Fruit fly (Drosophila melanogaster): ENCODE results near the gene glu.

Gene glu

dm6 chr2L:16727578-16728023 lies 10.6 kb downstream of the glu start, which contains the start of gene VhaSFD:
Gene VhaSFD (minus strand): TSS chr2L:16727826.
- peak; percentile 44 for TF ChIP-seq CG17801 (GFP tag; optimal IDR thresholded peaks at IDR 0.05; ENCODE audit: partially characterized antibody)

DNA sequence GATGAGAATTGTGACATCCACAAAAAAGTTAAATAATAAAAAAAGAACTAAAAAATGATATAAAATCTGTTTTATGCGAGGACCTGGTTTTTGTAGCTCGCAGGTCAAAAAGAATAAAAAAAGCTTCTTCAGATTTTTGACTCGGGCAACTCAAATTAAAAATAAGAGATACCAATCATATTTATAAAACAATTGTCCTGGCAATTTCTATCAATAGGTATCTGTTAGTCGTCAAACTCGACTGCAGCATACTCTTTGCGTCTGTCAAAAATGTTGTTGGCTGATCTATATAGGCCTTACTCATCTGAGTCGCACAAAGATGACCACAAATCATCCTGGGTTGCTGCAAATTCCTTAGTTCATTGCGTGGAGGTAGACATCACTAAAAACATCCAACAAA lies 15.6 kb downstream of the glu start:
- TF ChIP-seq CG17801 (GFP tag; optimal IDR thresholded peaks at IDR 0.05; ENCODE audit: partially characterized antibody) = no peak

DNA sequence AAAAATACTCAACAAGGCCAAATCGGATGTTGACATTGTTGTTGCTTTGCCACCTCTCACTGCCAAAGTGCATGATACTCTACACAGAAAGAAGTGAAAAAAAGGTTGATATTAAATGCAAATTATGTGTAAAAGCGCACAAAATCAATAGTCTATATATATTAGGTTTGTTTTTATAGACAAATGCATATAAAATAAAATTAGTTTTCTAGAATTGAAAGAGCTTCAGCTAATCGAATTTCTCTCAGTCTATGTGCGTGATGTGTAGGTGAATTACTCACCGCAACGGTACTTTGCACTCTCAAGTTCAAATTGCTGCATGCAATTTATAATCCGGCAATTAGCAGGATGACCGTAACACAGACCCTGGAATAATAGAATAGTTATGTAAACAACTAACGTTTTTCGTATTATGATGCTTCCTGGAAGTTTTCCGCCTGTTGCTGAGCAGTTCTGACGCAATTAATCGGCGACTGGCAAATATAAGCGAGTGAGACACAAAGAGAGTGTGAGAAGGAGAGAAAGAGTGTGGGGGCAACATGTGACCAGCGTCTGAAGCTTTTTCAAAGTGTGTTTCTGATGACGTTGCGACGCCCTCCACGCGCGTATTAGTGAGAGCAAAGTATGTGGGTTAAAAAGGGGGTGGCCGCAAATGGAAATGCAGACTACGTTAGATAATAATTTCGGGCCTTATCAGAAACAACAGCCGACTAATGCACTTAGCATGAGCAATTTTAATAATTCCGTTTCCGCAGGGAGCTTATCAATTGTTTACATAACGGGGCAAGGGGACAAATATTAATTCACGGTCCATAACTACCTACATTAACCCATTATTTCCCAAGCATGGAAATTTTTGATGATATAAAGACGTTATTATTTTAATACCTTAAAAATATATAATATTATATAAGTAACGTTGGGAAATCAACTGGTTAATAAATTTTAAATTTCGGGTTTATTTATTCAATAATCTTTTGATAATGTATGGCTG lies 17.2 kb downstream of the glu start:
- TF ChIP-seq CG17801 (GFP tag; optimal IDR thresholded peaks at IDR 0.05; ENCODE audit: partially characterized antibody) = peak; percentile 97

- TF ChIP-seq CG17801 (GFP tag; optimal IDR thresholded peaks at IDR 0.05; ENCODE audit: partially characterized antibody) = peak; percentile 19
Measured at dm6 chr2L:16719643-16720515, 18.3 kb downstream of the glu start, which contains the start of gene Cyt-c-p. Gene Cyt-c-p (plus strand): TSS chr2L:16719932.

dm6 chr2L:16718446-16719173 lies 19.6 kb downstream of the glu start:
- no peak for TF ChIP-seq CG17801 (GFP tag; optimal IDR thresholded peaks at IDR 0.05; ENCODE audit: partially characterized antibody)

DNA sequence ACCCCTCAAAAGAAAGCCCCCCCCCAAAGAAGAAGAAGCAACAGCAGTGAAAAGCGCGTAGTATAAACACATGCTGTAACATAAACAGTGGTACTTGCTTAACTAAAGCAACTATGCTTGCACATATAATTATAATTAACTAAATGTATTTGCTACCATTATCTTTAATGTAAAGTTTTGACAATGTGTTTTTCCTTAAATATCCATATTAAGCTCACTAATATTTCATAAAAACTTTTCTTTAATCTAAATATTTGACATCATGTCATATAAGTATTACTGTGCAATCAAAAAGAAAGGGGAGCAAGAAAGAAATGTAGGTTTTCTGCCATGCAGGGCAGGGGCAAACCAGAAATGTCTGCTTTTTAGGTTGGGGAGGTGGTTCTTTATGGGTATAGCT lies 21.4 kb downstream of the glu start:
- no peak for TF ChIP-seq CG17801 (GFP tag; optimal IDR thresholded peaks at IDR 0.05; ENCODE audit: partially characterized antibody)

DNA sequence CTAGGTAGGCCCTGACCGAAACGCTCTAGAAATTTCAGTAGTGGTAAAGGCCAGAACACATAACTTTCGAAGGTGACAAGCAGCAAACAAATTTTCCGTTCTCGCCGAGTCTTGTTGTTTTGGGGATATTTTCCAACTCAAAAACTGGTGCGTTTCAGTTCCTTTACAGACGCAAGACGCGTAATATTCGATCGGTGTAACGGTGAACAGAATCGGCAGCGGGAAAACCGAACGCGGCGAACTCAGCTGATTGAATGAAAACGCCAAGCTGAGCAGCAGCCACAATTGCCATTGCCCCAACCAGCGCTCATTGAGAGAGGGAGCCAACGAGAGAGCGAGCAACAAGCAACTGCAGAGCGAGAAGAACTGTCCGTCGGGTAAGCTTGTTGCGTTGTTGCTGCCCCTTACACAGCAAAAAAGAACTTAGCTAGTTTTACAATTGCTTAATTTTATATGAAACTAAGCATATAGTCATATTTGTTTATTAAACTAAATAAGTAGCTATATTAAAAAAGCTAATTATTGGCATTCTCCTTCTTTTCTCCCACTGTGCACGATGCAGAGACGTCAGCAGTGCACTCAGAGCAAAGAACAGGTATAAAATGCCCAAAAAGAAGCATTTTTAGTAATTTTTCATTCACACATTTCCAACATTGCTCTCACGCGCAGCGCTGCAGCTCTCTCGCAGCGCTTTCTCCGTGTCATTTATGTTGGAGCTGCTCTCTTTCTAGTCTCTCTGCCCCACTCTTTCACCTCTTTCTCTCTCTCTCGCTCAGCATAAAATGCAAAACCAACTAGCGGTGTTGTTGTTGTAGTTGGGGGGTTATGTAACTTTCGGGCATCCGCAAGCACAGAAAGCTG lies 22.1 kb downstream of the glu start, which contains the start of the genes Cyt-c-d and CG31808:
Gene Cyt-c-d (plus strand): TSS at position 51 of the 861 bp plus-strand sequence.
Gene CG31808 (minus strand): TSS at position 355 of the 861 bp plus-strand sequence.
- peak; percentile 90 for TF ChIP-seq CG17801 (GFP tag; optimal IDR thresholded peaks at IDR 0.05; ENCODE audit: partially characterized antibody)

DNA sequence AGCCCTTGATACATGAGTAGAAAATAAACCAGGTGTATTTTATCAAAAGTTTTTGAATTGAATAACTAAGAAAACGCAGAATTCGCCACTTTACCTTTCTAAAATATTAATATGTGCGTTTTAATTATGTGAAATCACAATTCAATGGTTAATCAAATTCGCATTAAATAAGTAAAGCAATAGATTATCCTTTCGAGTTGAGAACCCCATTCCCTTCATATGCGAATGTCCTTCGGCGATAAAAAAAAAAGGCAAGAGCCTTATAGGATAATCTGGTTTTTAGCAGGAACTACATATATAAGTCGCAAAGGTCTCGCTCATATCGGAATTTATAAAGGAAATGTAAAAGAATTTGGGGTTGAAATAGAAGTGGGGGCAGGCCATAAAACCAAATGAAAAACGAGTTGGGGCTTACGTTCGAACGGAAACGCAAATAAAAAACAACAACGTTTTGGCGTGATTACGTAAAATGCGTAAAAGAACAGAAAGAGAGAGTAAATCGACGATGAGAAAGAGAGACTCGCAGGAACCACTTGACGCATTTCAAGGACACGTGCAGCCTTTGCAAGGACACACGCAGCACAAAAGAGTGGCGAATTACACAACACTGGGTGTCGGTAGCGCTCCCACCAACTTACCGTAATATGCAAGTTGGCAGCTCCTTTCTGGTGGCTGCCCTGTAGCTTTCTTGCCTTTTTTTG lies 22.9 kb downstream of the glu start:
- no peak for TF ChIP-seq CG17801 (GFP tag; optimal IDR thresholded peaks at IDR 0.05; ENCODE audit: partially characterized antibody)

DNA sequence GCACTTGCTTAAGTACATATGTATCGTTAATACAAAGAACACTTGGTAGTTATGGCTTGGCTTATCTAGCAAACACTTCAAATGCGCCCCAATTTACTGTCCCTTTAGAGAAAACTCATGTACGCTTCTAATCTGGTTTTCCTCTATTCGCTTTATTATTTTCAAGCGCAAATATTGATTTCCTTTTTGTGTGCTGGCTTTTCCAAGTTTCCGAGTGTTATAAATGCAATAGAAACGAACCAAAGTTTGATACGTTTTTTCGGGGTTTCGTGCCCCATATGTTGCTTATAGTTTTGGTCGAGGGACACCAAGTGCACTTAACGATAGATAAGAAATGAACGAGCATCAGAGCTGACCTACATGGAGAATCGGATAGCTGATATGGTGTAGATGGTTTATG lies 24.3 kb downstream of the glu start:
- TF ChIP-seq CG17801 (GFP tag; optimal IDR thresholded peaks at IDR 0.05; ENCODE audit: partially characterized antibody) = no peak

DNA sequence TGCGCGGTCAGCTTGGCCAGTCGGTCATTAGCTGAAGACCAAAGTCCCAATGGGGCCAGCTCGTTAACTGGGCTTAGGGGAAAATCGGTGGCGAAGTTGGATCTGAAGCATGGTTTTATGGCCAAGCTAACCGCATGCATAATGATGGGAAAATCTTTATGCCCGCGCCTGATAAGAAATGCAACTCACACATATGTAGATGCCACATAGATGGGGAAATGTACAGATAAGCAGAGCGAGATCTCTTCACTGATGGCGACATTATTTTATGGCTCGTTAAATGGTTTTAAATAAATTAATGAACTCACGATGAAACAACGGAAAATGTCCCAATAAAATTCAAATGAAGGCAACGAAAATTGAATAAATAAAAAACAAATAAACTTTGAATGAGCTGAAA lies 26.3 kb downstream of the glu start:
- TF ChIP-seq CG17801 (GFP tag; optimal IDR thresholded peaks at IDR 0.05; ENCODE audit: partially characterized antibody) = no peak

- TF ChIP-seq CG17801 (GFP tag; optimal IDR thresholded peaks at IDR 0.05; ENCODE audit: partially characterized antibody) = no peak
Measured at dm6 chr2L:16710677-16711076, 27.5 kb downstream of the glu start.

DNA sequence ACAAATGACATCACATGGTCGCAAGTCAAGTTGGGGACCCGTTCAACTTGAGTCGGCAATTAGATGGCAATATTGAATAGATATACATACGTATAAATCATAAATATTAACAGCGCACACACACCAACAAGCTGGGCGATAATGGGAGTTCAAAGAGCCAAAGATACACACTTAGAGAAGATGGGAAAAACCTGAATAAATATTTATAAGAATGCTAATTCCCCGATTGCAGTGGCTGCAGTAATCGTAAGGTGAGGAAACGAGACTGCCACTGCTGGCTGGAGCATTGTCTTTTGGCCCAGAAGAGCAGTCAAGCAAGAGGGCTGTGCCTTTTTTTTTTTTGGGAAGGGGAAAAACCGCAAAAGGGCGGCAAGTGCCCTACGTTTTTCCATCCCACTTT lies 28.0 kb downstream of the glu start:
- no peak for TF ChIP-seq CG17801 (GFP tag; optimal IDR thresholded peaks at IDR 0.05; ENCODE audit: partially characterized antibody)

- TF ChIP-seq CG17801 (GFP tag; optimal IDR thresholded peaks at IDR 0.05; ENCODE audit: partially characterized antibody) = no peak
Measured at dm6 chr2L:16709693-16710092, 28.5 kb downstream of the glu start.
